Worm (Caenorhabditis elegans) whole organism, L3 larva: Measurements from ENCODE around the gene ZK262.8.

Experiments used
- R02D3.7 ChIP-seq: fragments of 150-350 bp; optimal IDR thresholded peaks from 2 replicates; lab custom pipeline; 2014; ENCODE audit warnings: missing biosample characterization, missing genetic modification characterization
- ZK546.5 ChIP-seq: sonication (generic microtip); optimal IDR thresholded peaks from 2 replicates; lab custom pipeline; 2017; ENCODE audit warnings: missing biosample characterization, missing genetic modification characterization
- aly-2 ChIP-seq: fragments of 150-350 bp; optimal IDR thresholded peaks from 2 replicates; lab custom pipeline; 2014; ENCODE audit warnings: missing biosample characterization, missing genetic modification characterization
- ama-1 ChIP-seq: fragments of 150-350 bp; optimal IDR thresholded peaks from 2 replicates; lab custom pipeline; 2018
- ceh-16 ChIP-seq: sonication (generic microtip); optimal IDR thresholded peaks from 2 replicates; lab custom pipeline; 2017; ENCODE audit warnings: missing biosample characterization, missing genetic modification characterization
- ceh-28 ChIP-seq: fragments of 150-350 bp; optimal IDR thresholded peaks from 2 replicates; lab custom pipeline; 2014; ENCODE audit warnings: missing biosample characterization, missing genetic modification reagents, missing genetic modification characterization
- ceh-9 ChIP-seq: sonication (generic microtip); optimal IDR thresholded peaks from 2 replicates; lab custom pipeline; 2018; ENCODE audit warnings: missing biosample characterization, missing genetic modification characterization
- egl-27 ChIP-seq: sonication (generic microtip); optimal IDR thresholded peaks from 4 replicates; lab custom pipeline; 2017; ENCODE audit warnings: missing biosample characterization, missing genetic modification reagents, missing genetic modification characterization
- egl-5 ChIP-seq: fragments of 150-350 bp; optimal IDR thresholded peaks from 2 replicates; lab custom pipeline; 2017; ENCODE audit warnings: missing biosample characterization, missing genetic modification reagents, missing genetic modification characterization, inconsistent platforms
- elt-1 ChIP-seq: fragments of 150-350 bp; optimal IDR thresholded peaks from 2 replicates; lab custom pipeline; 2014; ENCODE audit warnings: missing biosample characterization, missing genetic modification characterization
- elt-2 ChIP-seq: sonication (generic microtip); optimal IDR thresholded peaks from 2 replicates; lab custom pipeline; 2016; ENCODE audit warnings: missing genetic modification reagents, mild to moderate bottlenecking, missing genetic modification characterization, missing compliant biosample characterization
- elt-3 ChIP-seq, 3 experiments: fragments of 150-350 bp in 1 of 3; sonication (generic microtip) in 2 of 3; optimal IDR thresholded peaks; 2 replicates in 2 of 3; 4 replicates in 1 of 3; lab custom pipeline; 2014 to 2017; ENCODE audit warnings: missing biosample characterization in 3 of 3, missing genetic modification characterization in 3 of 3
- eor-1 ChIP-seq, 2 experiments: fragments of 150-350 bp; optimal IDR thresholded peaks; 2 replicates each; lab custom pipeline; 2014 to 2018; ENCODE audit warnings: missing biosample characterization in 2 of 2, missing genetic modification characterization in 2 of 2
- fkh-10 ChIP-seq: sonication (generic microtip); optimal IDR thresholded peaks from 2 replicates; lab custom pipeline; 2017; ENCODE audit warnings: missing biosample characterization, missing genetic modification reagents, missing genetic modification characterization
- fkh-2 ChIP-seq: fragments of 150-350 bp; optimal IDR thresholded peaks from 2 replicates; lab custom pipeline; 2014; ENCODE audit warnings: missing biosample characterization, missing genetic modification reagents, missing genetic modification characterization
- fos-1 ChIP-seq: fragments of 150-350 bp; optimal IDR thresholded peaks from 2 replicates; lab custom pipeline; 2014; ENCODE audit warnings: missing biosample characterization, missing genetic modification characterization
- hmg-11 ChIP-seq: sonication (generic microtip); optimal IDR thresholded peaks from 2 replicates; lab custom pipeline; 2016; ENCODE audit warnings: missing genetic modification characterization, missing compliant biosample characterization
- jun-1 ChIP-seq: fragments of 150-350 bp; optimal IDR thresholded peaks from 2 replicates; lab custom pipeline; 2014; ENCODE audit warnings: missing biosample characterization, missing genetic modification reagents, missing genetic modification characterization
- lin-39 ChIP-seq: fragments of 150-350 bp; optimal IDR thresholded peaks from 2 replicates; lab custom pipeline; 2018; ENCODE audit warnings: missing biosample characterization, missing genetic modification reagents, missing genetic modification characterization
- lsy-12 ChIP-seq: sonication (generic microtip); optimal IDR thresholded peaks from 2 replicates; lab custom pipeline; 2016; ENCODE audit warnings: mild to moderate bottlenecking, missing genetic modification characterization, missing compliant biosample characterization
- mml-1 ChIP-seq: fragments of 150-350 bp; sonication (generic microtip); optimal IDR thresholded peaks from 3 replicates; lab custom pipeline; 2014; ENCODE audit warnings: missing biosample characterization, missing genetic modification characterization
- nfya-1 ChIP-seq: sonication (generic microtip); optimal IDR thresholded peaks from 2 replicates; lab custom pipeline; 2017; ENCODE audit warnings: missing genetic modification characterization, mild to moderate bottlenecking, missing compliant biosample characterization, antibody characterized with exemption, moderate library complexity; ENCODE audit not compliant: insufficient read depth
- nhr-12 ChIP-seq: fragments of 150-350 bp; optimal IDR thresholded peaks from 2 replicates; lab custom pipeline; 2014; ENCODE audit warnings: missing biosample characterization, missing genetic modification characterization
- nhr-25 ChIP-seq: sonication (generic microtip); optimal IDR thresholded peaks from 2 replicates; lab custom pipeline; 2017; ENCODE audit warnings: missing biosample characterization, missing genetic modification characterization
- nhr-28 ChIP-seq: fragments of 150-350 bp; optimal IDR thresholded peaks from 2 replicates; lab custom pipeline; 2014; ENCODE audit warnings: missing biosample characterization, missing genetic modification characterization
- nhr-43 ChIP-seq: sonication (generic microtip); optimal IDR thresholded peaks from 2 replicates; lab custom pipeline; 2016; ENCODE audit warnings: mild to moderate bottlenecking, missing genetic modification characterization, missing compliant biosample characterization; ENCODE audit not compliant: poor library complexity, severe bottlenecking
- nhr-67 ChIP-seq: fragments of 150-350 bp; optimal IDR thresholded peaks from 2 replicates; lab custom pipeline; 2014; ENCODE audit warnings: missing biosample characterization, missing genetic modification characterization
- nhr-76 ChIP-seq: fragments of 150-350 bp; sonication (generic microtip); optimal IDR thresholded peaks from 5 replicates; lab custom pipeline; 2014; ENCODE audit warnings: missing biosample characterization, missing genetic modification characterization
- nhr-77 ChIP-seq: fragments of 150-350 bp; optimal IDR thresholded peaks from 2 replicates; lab custom pipeline; 2014; ENCODE audit warnings: missing biosample characterization, missing genetic modification characterization
- pha-4 ChIP-seq: fragments of 150-350 bp; optimal IDR thresholded peaks from 2 replicates; lab custom pipeline; 2014; ENCODE audit warnings: missing biosample characterization, missing genetic modification reagents, missing genetic modification characterization
- pqm-1 ChIP-seq: fragments of 150-350 bp; optimal IDR thresholded peaks from 2 replicates; lab custom pipeline; 2017; ENCODE audit warnings: missing biosample characterization, missing genetic modification characterization, inconsistent platforms
- sea-2 ChIP-seq: fragments of 150-350 bp; sonication (generic microtip); optimal IDR thresholded peaks from 4 replicates; lab custom pipeline; 2014; ENCODE audit warnings: missing biosample characterization, missing genetic modification reagents, missing genetic modification characterization
- skn-1 ChIP-seq: fragments of 150-350 bp; optimal IDR thresholded peaks from 2 replicates; lab custom pipeline; 2014; ENCODE audit warnings: missing biosample characterization, missing genetic modification characterization
- tbx-2 ChIP-seq: sonication (generic microtip); optimal IDR thresholded peaks from 2 replicates; lab custom pipeline; 2016; ENCODE audit warnings: mild to moderate bottlenecking, missing genetic modification characterization, missing compliant biosample characterization
- unc-62 ChIP-seq: fragments of 150-350 bp; sonication (generic microtip); optimal IDR thresholded peaks from 4 replicates; lab custom pipeline; 2014; ENCODE audit warnings: missing biosample characterization, missing genetic modification reagents, missing genetic modification characterization
- ztf-4 ChIP-seq: fragments of 150-350 bp; optimal IDR thresholded peaks from 2 replicates; lab custom pipeline; 2014; ENCODE audit warnings: missing biosample characterization, missing genetic modification characterization

The ZK262.8 gene

ce11 chrV:18438081-18438480 lies at the start of gene ZK262.8:
TSS of gene ZK262.8 (plus strand) at chrV:18438381.
- TF ChIP-seq nhr-76 (tag; lab: Kevin White, UChicago) (no peak), unc-62 (GFP tag; lab: Kevin White, UChicago) (no peak), fkh-2 (tag; lab: Kevin White, UChicago) (no peak), lsy-12 (tag; lab: Kevin White, UChicago) (no peak), nhr-25 (tag; lab: Kevin White, UChicago) (no peak), mml-1 (tag; lab: Kevin White, UChicago) (no peak), pqm-1 (no peak), skn-1 (tag; lab: Kevin White, UChicago) (no peak), hmg-11 (tag; lab: Kevin White, UChicago) (no peak), tbx-2 (tag; lab: Kevin White, UChicago) (no peak), ztf-4 (no peak), elt-3 (tag; optimal IDR thresholded peaks at IDR 0.05; lab: Kevin White, UChicago) (no peak), ceh-16 (tag; lab: Kevin White, UChicago) (no peak), ceh-9 (tag; lab: Kevin White, UChicago) (no peak), nhr-28 (tag; lab: Kevin White, UChicago) (no peak), nhr-67 (no peak), eor-1 (tag; optimal IDR thresholded peaks at IDR 0.05; lab: Kevin White, UChicago) (no peak)

ce11 chrV:18389046-18389445 lies 49.1 kb upstream of the ZK262.8 start, which contains the start of the genes Y51A2B.4 and Y51A2B.5:
TSS of gene Y51A2B.4 (minus strand) at chrV:18389146.
TSS of gene Y51A2B.5 (plus strand) at chrV:18389277.
- TF ChIP-seq elt-2 (no peak), skn-1 (tag; lab: Kevin White, UChicago) (no peak), nfya-1 (no peak), jun-1 (tag; lab: Kevin White, UChicago) (no peak), fos-1 (tag; lab: Kevin White, UChicago) (no peak), nhr-77 (tag; lab: Kevin White, UChicago) (no peak), sea-2 (GFP tag; lab: Kevin White, UChicago) (no peak)

ce11 chrV:18394203-18394602 lies 44.0 kb upstream of the ZK262.8 start, which contains the start of gene Y51A2B.6:
TSS of gene Y51A2B.6 (minus strand) at chrV:18394303.
- TF ChIP-seq fkh-2 (tag; lab: Kevin White, UChicago) (no peak), aly-2 (tag; lab: Kevin White, UChicago) (no peak), ceh-9 (tag; lab: Kevin White, UChicago) (no peak), nhr-25 (tag; lab: Kevin White, UChicago) (no peak), egl-27 (tag; lab: Kevin White, UChicago) (no peak), nhr-12 (no peak), ama-1 (lab: Kevin White, UChicago) (no peak), pqm-1 (no peak), elt-1 (tag; lab: Kevin White, UChicago) (no peak), tbx-2 (tag; lab: Kevin White, UChicago) (no peak), R02D3.7 (tag; lab: Kevin White, UChicago) (no peak), nhr-28 (tag; lab: Kevin White, UChicago) (no peak)

ce11 chrV:18395649-18396048 lies 42.5 kb upstream of the ZK262.8 start, which contains the start of gene Y51A2B.9:
TSS of gene Y51A2B.9 (minus strand) at chrV:18395749.
- TF ChIP-seq tbx-2 (tag; lab: Kevin White, UChicago) = no peak
- TF ChIP-seq egl-5 (tag; lab: Kevin White, UChicago) = no peak
- no peak for TF ChIP-seq hmg-11 (tag; lab: Kevin White, UChicago)
- TF ChIP-seq skn-1 (tag; lab: Kevin White, UChicago) = no peak
- no peak for TF ChIP-seq aly-2 (tag; lab: Kevin White, UChicago)
- no peak for TF ChIP-seq pqm-1
- TF ChIP-seq elt-2 = no peak
- TF ChIP-seq ama-1 (lab: Kevin White, UChicago) = no peak
- no peak for TF ChIP-seq nhr-28 (tag; lab: Kevin White, UChicago)
- TF ChIP-seq ZK546.5 (tag; lab: Kevin White, UChicago) = no peak
- no peak for TF ChIP-seq jun-1 (tag; lab: Kevin White, UChicago)
- no peak for TF ChIP-seq unc-62 (GFP tag; lab: Kevin White, UChicago)
- TF ChIP-seq ztf-4 = no peak
- TF ChIP-seq lin-39 = no peak
- TF ChIP-seq nhr-12 = no peak

ce11 chrV:18397814-18398213 lies 40.4 kb upstream of the ZK262.8 start, which contains the start of gene Y51A2B.16:
TSS of gene Y51A2B.16 (minus strand) at chrV:18397914.
- no peak for TF ChIP-seq pha-4 (tag; lab: Kevin White, UChicago)
- no peak for TF ChIP-seq pqm-1
- no peak for TF ChIP-seq egl-27 (tag; lab: Kevin White, UChicago)
- no peak for TF ChIP-seq nhr-28 (tag; lab: Kevin White, UChicago)
- no peak for TF ChIP-seq eor-1 (tag; optimal IDR thresholded peaks at IDR 0.05; lab: Kevin White, UChicago)
- TF ChIP-seq elt-2 = no peak
- TF ChIP-seq nhr-43 (tag; lab: Kevin White, UChicago) = no peak
- TF ChIP-seq R02D3.7 (tag; lab: Kevin White, UChicago) = no peak
- no peak for TF ChIP-seq lin-39
- no peak for TF ChIP-seq ceh-28 (tag; lab: Kevin White, UChicago)
- no peak for TF ChIP-seq fkh-10
- TF ChIP-seq jun-1 (tag; lab: Kevin White, UChicago) = no peak
- TF ChIP-seq ceh-9 (tag; lab: Kevin White, UChicago) = no peak
- TF ChIP-seq egl-5 (tag; lab: Kevin White, UChicago) = no peak
- no peak for TF ChIP-seq fkh-2 (tag; lab: Kevin White, UChicago)
- no peak for TF ChIP-seq skn-1 (tag; lab: Kevin White, UChicago)
- TF ChIP-seq ama-1 (lab: Kevin White, UChicago) = no peak
- no peak for TF ChIP-seq mml-1 (tag; lab: Kevin White, UChicago)
